Worm (Caenorhabditis elegans) whole organism, dauer: ENCODE results near the gene F57C7.4.

Experiments
- unc-62 ChIP-seq: sonication (generic microtip); optimal IDR thresholded peaks from 2 replicates; lab custom pipeline; 2017; ENCODE audit warnings: missing biosample characterization, missing genetic modification reagents, missing genetic modification characterization

Gene F57C7.4

ce11 chrX:10589465-10589864 lies at the start of gene F57C7.4:
Gene F57C7.4, minus strand, starts transcription at chrX:10589565.
- TF ChIP-seq unc-62 (GFP tag; lab: Kevin White, UChicago) = no peak

- TF ChIP-seq unc-62 (GFP tag; lab: Kevin White, UChicago) = no peak
Observed at ce11 chrX:10637048-10637928, 47.9 kb upstream of the F57C7.4 start.

ce11 chrX:10635608-10636007 lies 46.2 kb upstream of the F57C7.4 start, which contains the start of gene daf-12:
Gene daf-12, plus strand, starts transcription at chrX:10635908.
- TF ChIP-seq unc-62 (GFP tag; lab: Kevin White, UChicago) = no peak

DNA sequence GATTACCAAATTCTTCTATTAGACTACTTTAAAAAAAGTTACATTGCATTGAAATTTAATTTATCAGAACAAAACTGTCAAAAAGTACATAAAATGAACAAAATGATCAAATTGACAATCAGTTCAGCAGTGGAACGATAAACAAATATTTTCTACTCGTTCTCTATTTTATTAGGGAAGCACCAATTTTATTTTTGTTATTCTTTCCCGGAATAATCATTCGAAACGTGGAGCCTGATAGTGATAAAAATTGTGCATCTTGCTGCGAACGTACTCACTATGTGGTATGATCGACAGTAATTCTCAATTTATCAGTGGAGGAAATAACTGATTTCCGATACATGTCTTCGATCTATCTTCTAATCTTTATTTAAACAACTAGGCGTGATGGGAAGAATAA lies 42.5 kb upstream of the F57C7.4 start:
- no peak for TF ChIP-seq unc-62 (GFP tag; lab: Kevin White, UChicago)

- no peak for TF ChIP-seq unc-62 (GFP tag; lab: Kevin White, UChicago)
Observed at ce11 chrX:10630952-10631351, 41.6 kb upstream of the F57C7.4 start.

DNA sequence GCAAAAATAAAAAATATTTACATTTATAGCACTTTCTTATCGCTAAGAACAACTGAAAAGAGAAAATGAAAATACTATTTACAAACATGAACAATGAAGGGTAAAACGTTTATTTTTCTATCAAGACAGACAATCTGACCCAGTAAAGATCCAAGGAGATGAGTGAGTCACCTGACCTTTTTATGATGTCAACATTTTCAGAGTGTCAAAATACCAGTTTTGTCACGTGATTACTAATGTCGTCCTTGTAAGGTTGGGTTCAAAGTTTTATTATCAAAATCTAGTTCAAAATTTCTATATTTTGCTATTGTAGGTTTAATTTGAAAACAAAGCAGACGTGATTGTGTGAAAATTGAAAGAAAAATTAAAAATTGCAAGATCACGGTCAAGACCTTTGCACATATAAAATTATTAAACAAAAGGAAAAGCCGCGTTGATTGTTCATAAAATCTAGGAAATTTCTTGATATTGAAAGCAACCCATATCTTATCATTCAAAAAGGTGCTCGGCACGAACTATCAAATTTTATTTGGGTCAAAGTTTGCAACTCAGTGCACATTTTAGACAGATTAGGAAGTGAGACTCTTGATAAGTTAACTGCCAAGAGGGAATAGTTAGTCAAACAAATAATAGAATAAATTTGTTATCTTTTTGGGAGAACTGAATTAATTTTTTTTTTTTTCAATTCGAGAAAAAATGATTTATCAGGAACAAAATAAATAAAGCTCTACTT lies 40.9 kb upstream of the F57C7.4 start:
- no peak for TF ChIP-seq unc-62 (GFP tag; lab: Kevin White, UChicago)

ce11 chrX:10629117-10629516 lies 39.8 kb upstream of the F57C7.4 start:
- TF ChIP-seq unc-62 (GFP tag; lab: Kevin White, UChicago) = no peak

DNA sequence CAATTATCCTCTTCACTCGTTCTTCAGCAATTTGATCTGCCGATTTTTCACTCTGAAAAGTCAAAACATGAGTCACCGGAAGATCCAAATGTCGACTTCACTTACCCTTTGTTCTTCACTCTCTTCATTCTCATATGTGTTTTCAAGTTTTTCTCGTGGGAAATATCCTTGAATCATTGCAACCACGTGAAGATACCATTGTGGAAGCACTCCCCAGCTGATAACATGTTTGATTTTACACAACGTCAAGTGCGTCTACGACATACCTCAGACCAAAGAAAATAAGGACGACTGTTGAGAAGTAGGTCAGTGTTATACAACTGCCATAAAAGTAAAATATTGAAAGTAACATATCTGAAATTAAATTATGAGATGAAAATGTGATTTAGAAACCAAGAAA lies 39.1 kb upstream of the F57C7.4 start, which contains the start of gene M79.2:
Gene M79.2, minus strand, starts transcription at position 354 of the 400 bp plus-strand sequence.
- no peak for TF ChIP-seq unc-62 (GFP tag; lab: Kevin White, UChicago)

DNA sequence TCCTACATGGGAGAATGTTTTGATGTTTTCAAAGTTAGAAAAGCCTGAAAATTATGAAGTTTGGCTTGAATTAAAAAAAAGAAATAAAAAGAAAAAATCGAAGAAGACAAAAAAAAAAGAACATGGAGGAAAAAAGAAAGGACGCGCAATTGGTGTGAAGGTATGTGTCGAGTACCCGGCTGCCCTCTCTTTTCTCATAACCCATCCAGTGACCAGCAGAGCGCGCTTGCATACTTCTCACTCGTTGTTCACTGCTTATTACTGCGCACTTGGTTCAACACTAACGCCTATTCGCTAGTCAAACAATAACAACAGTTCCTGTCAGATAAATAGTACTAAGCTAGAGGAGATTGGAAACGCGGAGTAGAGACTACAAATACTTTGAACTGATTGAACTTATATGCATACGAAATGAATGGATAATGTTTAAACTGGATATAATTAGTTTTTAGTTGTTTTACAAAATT lies 34.8 kb upstream of the F57C7.4 start, which contains the start of gene abl-1:
Gene abl-1, minus strand, starts transcription at position 51 of the 467 bp plus-strand sequence.
- no peak for TF ChIP-seq unc-62 (GFP tag; lab: Kevin White, UChicago)

ce11 chrX:10623119-10623518 lies 33.8 kb upstream of the F57C7.4 start:
- no peak for TF ChIP-seq unc-62 (GFP tag; lab: Kevin White, UChicago)

- no peak for TF ChIP-seq unc-62 (GFP tag; lab: Kevin White, UChicago)
Observed at ce11 chrX:10622607-10623006, 33.2 kb upstream of the F57C7.4 start.

DNA sequence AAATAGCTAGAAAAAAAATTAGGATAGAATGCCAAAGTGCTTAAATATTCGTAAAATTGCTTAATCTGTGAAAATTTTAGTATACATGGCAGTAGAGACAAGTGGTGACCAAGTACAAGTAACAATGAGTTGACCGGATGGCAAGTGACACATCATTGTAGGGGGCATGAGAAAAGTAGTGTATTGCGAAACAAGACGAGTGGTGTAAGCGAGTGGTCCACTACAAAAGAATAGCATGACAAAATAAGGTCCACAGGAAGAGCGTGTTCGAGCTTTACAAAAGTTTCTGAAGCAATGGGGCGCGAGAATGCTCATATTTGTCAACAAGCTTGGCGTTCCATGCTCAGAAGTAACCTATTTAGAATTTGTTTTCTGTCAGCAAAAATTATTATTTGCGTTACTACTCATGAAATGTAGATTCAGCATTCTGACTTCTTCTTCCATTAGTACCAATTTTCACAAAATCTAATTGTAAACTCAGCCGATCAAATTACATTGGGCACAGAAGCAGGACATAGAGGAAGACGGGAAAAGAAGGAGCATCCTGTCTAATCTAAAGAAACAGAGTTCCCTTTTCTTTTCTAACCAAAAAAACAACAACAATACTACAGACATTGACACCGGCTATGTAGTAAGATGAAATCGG lies 30.3 kb upstream of the F57C7.4 start:
- no peak for TF ChIP-seq unc-62 (GFP tag; lab: Kevin White, UChicago)

- TF ChIP-seq unc-62 (GFP tag; lab: Kevin White, UChicago) = no peak
Observed at ce11 chrX:10618619-10619130, 29.3 kb upstream of the F57C7.4 start.

DNA sequence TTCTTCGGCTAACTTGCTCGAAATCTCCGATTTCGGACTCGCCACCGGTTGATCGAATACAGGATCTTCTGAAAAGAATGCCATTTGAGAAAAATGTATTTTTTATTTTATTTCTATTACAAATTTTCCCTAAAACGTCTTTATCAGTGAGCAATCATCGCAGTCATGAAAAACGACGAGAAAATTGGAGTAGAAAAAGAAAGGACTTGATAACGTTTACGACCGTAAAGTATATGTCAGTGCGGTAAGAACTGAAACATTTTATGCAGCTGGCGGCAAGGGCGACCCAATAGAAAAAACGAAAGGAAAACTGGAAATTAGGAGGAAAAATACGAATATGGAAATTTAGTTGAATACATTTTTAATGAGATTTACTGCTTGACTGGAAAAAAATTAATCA lies 28.4 kb upstream of the F57C7.4 start:
- TF ChIP-seq unc-62 (GFP tag; lab: Kevin White, UChicago) = no peak

DNA sequence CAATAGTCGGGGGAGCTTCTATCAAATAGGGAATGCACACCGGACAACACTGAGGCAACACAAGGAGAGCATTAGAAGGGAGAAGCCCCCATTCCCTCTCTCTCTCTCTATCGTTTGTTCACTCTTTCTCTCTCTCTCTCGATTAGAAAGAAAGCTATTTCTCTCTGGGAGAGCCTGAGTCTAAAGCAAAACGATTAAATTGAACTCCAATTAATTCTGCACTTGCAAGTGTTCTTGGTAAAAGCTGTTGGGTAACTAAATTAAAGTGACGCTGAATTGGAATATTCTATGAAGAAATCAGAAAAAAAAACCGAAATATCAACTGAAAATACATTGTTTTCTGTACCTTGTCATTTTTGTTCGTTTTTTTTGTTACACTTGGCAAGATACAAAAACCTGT lies 26.7 kb upstream of the F57C7.4 start:
- no peak for TF ChIP-seq unc-62 (GFP tag; lab: Kevin White, UChicago)
